Worm (Caenorhabditis elegans): ENCODE results near the gene BE0003N10.6.

ce11 chrIII:1030965-1031364, 28.9 kb downstream of the BE0003N10.6 start, which contains the start of the genes clc-26 and E_BE45912.2:
- TF ChIP-seq W03F9.2 (tag; optimal IDR thresholded peaks at IDR 0.05) (no peak), dao-5 (tag; optimal IDR thresholded peaks at IDR 0.05) (no peak)
